Fruit fly (Drosophila melanogaster) whole organism, prepupa: ENCODE measurements around the gene syd.

ENCODE experiments used
- Blimp-1 ChIP-seq: fragments of 200-800 bp; sonication (Bioruptor generic); optimal IDR thresholded peaks from 3 replicates; lab custom pipeline; 2017; ENCODE audit warnings: missing biosample characterization, missing genetic modification characterization, mild to moderate bottlenecking, moderate library complexity, missing genetic modification reagents
- CG11294 ChIP-seq: fragments of 200-800 bp; sonication (Bioruptor generic); IDR thresholded peaks from 2 replicates; pipeline ENCODE4 v1.3.6; 2022; ENCODE audit warnings: missing biosample characterization, missing genetic modification characterization
- CG11762 ChIP-seq: fragments of 200-800 bp; sonication (Bioruptor generic); optimal IDR thresholded peaks from 3 replicates; lab custom pipeline; 2016; ENCODE audit warnings: missing biosample characterization, missing genetic modification characterization; ENCODE audit not compliant: insufficient read depth
- CG1621 ChIP-seq: fragments of 200-800 bp; sonication (Bioruptor generic); optimal IDR thresholded peaks from 3 replicates; lab custom pipeline; 2018; ENCODE audit warnings: missing biosample characterization, mild to moderate bottlenecking, missing genetic modification characterization
- CG16779 ChIP-seq: fragments of 200-800 bp; sonication (Bioruptor generic); optimal IDR thresholded peaks from 3 replicates; lab custom pipeline; 2017; ENCODE audit warnings: missing biosample characterization, mild to moderate bottlenecking, missing genetic modification characterization
- CG3032 ChIP-seq: fragments of 200-800 bp; optimal IDR thresholded peaks from 2 replicates; lab custom pipeline; 2019; ENCODE audit warnings: missing biosample characterization, mild to moderate bottlenecking, missing genetic modification characterization, moderate library complexity
- CG31627 ChIP-seq: fragments of 200-800 bp; sonication (Bioruptor generic); optimal IDR thresholded peaks from 3 replicates; lab custom pipeline; 2016; ENCODE audit warnings: missing biosample characterization, missing genetic modification characterization
- CG32006 ChIP-seq: fragments of 200-800 bp; sonication (Bioruptor generic); optimal IDR thresholded peaks from 3 replicates; lab custom pipeline; 2017; ENCODE audit warnings: missing biosample characterization, mild to moderate bottlenecking, missing genetic modification characterization
- CG6792 ChIP-seq: fragments of 200-800 bp; sonication (Bioruptor generic); optimal IDR thresholded peaks from 3 replicates; lab custom pipeline; 2016; ENCODE audit warnings: missing biosample characterization, missing genetic modification characterization
- CG6808 ChIP-seq: fragments of 200-800 bp; sonication (Bioruptor generic); optimal IDR thresholded peaks from 3 replicates; lab custom pipeline; 2017; ENCODE audit warnings: missing biosample characterization, missing genetic modification characterization, mild to moderate bottlenecking, moderate library complexity, missing genetic modification reagents
- CG6854 ChIP-seq: fragments of 200-800 bp; sonication (Bioruptor generic); optimal IDR thresholded peaks from 2 replicates; lab custom pipeline; 2017; ENCODE audit warnings: missing biosample characterization, mild to moderate bottlenecking, missing genetic modification characterization
- CG8632 ChIP-seq: fragments of 200-800 bp; sonication (Bioruptor generic); optimal IDR thresholded peaks from 3 replicates; lab custom pipeline; 2016; ENCODE audit warnings: missing biosample characterization, missing genetic modification characterization
- CG9139 ChIP-seq: fragments of 200-800 bp; sonication (Bioruptor generic); optimal IDR thresholded peaks from 3 replicates; lab custom pipeline; 2017; ENCODE audit warnings: missing biosample characterization, mild to moderate bottlenecking, missing genetic modification characterization
- Eip78C ChIP-seq: fragments of 200-800 bp; sonication (Bioruptor generic); peaks from one replicate; lab custom pipeline; 2016; ENCODE audit warnings: missing biosample characterization, missing genetic modification characterization
- Ets21C ChIP-seq: fragments of 200-800 bp; sonication (Bioruptor generic); optimal IDR thresholded peaks from 3 replicates; lab custom pipeline; 2016; ENCODE audit warnings: missing biosample characterization, missing genetic modification characterization
- Ets96B ChIP-seq: fragments of 200-800 bp; optimal IDR thresholded peaks from 2 replicates; lab custom pipeline; 2019; ENCODE audit warnings: missing biosample characterization, mild to moderate bottlenecking, missing genetic modification characterization, moderate library complexity
- Gug ChIP-seq: fragments of 200-800 bp; sonication (Bioruptor generic); IDR thresholded peaks from 2 replicates; pipeline ENCODE4 v1.3.6; 2022; ENCODE audit warnings: missing biosample characterization, missing genetic modification characterization
- Hr38 ChIP-seq: sonication (Bioruptor generic); optimal IDR thresholded peaks from 2 replicates; lab custom pipeline; 2016; ENCODE audit warnings: missing biosample characterization, missing genetic modification characterization
- Hr39 ChIP-seq: fragments of 200-800 bp; sonication (Bioruptor generic); optimal IDR thresholded peaks from 2 replicates; lab custom pipeline; 2016; ENCODE audit warnings: missing biosample characterization, missing genetic modification characterization
- Met ChIP-seq: fragments of 200-800 bp; sonication (Bioruptor generic); optimal IDR thresholded peaks from 3 replicates; lab custom pipeline; 2016; ENCODE audit warnings: missing biosample characterization, missing genetic modification characterization
- Smox ChIP-seq: fragments of 200-800 bp; sonication (Bioruptor generic); optimal IDR thresholded peaks from 3 replicates; lab custom pipeline; 2016; ENCODE audit warnings: missing biosample characterization, missing genetic modification characterization
- Sox14 ChIP-seq: fragments of 200-800 bp; sonication (Bioruptor generic); optimal IDR thresholded peaks from 3 replicates; lab custom pipeline; 2016; ENCODE audit warnings: missing biosample characterization, missing genetic modification characterization
- achi ChIP-seq: fragments of 200-800 bp; sonication (Bioruptor generic); optimal IDR thresholded peaks from 3 replicates; lab custom pipeline; 2016; ENCODE audit warnings: missing biosample characterization, missing genetic modification characterization
- dsx ChIP-seq: fragments of 200-800 bp; optimal IDR thresholded peaks from 3 replicates; lab custom pipeline; 2019; ENCODE audit warnings: missing biosample characterization, mild to moderate bottlenecking, missing genetic modification characterization, moderate library complexity; ENCODE audit not compliant: poor library complexity, severe bottlenecking
- esn ChIP-seq: fragments of 200-800 bp; sonication (Bioruptor generic); optimal IDR thresholded peaks from 2 replicates; lab custom pipeline; 2016; ENCODE audit warnings: missing biosample characterization, mild to moderate bottlenecking, missing genetic modification characterization, moderate library complexity
- fkh ChIP-seq: fragments of 200-800 bp; sonication (Bioruptor generic); optimal IDR thresholded peaks from 3 replicates; lab custom pipeline; 2017; ENCODE audit warnings: missing biosample characterization, mild to moderate bottlenecking, missing genetic modification characterization, moderate library complexity
- net ChIP-seq: fragments of 200-800 bp; sonication (Bioruptor generic); optimal IDR thresholded peaks from 3 replicates; lab custom pipeline; 2016; ENCODE audit warnings: missing biosample characterization, missing genetic modification characterization
- pdm3 ChIP-seq: fragments of 200-800 bp; sonication (Bioruptor generic); optimal IDR thresholded peaks from 3 replicates; lab custom pipeline; 2016; ENCODE audit warnings: missing biosample characterization, missing genetic modification characterization
- salr ChIP-seq, 2 experiments: fragments of 200-800 bp; sonication (Bioruptor generic); optimal IDR thresholded peaks; 3 replicates each; lab custom pipeline; 2016 to 2018; ENCODE audit warnings: missing biosample characterization in 2 of 2, missing genetic modification characterization in 2 of 2, mild to moderate bottlenecking in 1 of 2
- spab ChIP-seq: fragments of 200-800 bp; sonication (Bioruptor generic); optimal IDR thresholded peaks from 2 replicates; lab custom pipeline; 2017; ENCODE audit warnings: missing biosample characterization, mild to moderate bottlenecking, missing genetic modification characterization, missing genetic modification reagents
- ss ChIP-seq, 2 experiments: fragments of 200-800 bp; sonication (Bioruptor generic); optimal IDR thresholded peaks; 2 replicates in 1 of 2; 3 replicates in 1 of 2; lab custom pipeline; 2017 to 2018; ENCODE audit warnings: mild to moderate bottlenecking in 2 of 2, missing biosample characterization in 2 of 2, missing genetic modification characterization in 2 of 2, moderate library complexity in 1 of 2
- svp ChIP-seq: fragments of 200-800 bp; sonication (Bioruptor generic); peaks from one replicate; lab custom pipeline; 2016; ENCODE audit warnings: missing biosample characterization, missing genetic modification characterization

syd gene

DNA sequence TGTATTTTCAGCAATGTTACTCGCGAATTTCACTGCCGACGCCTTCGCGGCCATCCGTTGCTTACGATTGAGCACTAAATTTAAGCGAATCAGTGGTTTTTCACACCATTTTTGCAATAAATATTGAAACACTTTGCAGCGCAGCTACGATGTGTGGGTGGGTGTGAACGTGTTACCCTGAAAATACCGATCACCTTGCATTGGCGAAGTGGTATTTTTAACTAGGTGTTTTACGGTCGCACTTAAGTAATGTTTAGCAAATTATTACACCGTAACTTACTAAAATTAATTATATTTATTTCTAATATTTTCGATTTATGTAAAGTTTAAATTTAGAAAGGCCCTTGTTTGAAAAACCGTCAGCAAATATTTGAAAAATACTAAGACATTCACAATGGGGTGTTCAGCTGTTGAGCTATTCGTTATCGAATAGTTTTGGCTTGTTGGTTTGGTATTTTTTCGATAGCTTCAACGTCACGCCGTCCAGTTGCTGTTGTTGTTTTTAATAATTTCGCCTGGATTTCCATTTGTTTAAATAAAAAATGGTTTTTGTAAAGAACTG, at the start of gene syd, which contains the start of gene Srp9:
syd (minus strand) TSS at position 188 of the 562 bp plus-strand sequence.
Srp9 (plus strand) TSS at position 441 of the 562 bp plus-strand sequence.
- TF ChIP-seq fkh (peak; percentile 7), Blimp-1 (no peak), CG16779 (tag; lab: Kevin White, UChicago) (no peak), CG6854 (peak; percentile 51), esn (GFP tag; lab: Kevin White, UChicago) (no peak), Gug (GFP tag; lab: Robert Waterston, UW) (no peak), salr (GFP tag; optimal IDR thresholded peaks at IDR 0.05; lab: Kevin White, UChicago) (no peak), svp (GFP tag; lab: Kevin White, UChicago) (peak; percentile 28), Ets96B (tag; lab: Kevin White, UChicago) (no peak), achi (GFP tag; lab: Kevin White, UChicago) (no peak)

DNA sequence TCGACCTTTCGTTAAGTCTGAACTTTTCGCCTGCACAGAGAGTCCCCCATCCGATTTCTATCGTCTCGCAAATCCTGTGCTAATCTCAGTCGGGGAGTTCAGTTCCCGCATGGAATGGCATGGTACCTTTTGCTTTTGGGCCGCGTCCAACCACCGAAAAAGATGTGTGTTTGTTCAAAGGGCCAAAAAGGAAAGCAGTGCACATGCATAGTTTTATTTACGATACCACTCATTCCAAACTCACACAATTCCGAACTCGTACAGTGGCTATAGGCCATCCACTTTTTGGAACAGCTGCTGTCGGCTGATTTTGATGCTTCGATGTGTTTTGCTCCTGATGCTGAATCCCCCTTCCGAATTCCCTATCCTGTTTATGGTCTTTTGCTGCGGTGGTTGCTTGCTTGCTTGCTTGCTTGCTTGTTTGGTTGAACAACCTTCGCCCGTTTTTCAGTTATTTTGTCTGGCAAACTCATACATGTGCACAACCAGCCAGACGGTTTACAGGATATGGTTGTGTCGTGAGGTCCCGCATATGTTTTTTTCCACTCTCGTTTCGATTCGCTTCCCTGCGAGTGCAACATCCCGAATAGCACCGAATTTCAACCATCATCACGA, 48.8 kb upstream of the syd start:
- no peak for TF ChIP-seq Met (GFP tag; lab: Kevin White, UChicago)
- TF ChIP-seq CG16779 (tag; lab: Kevin White, UChicago) = no peak
- no peak for TF ChIP-seq spab (GFP tag; lab: Kevin White, UChicago)
- no peak for TF ChIP-seq CG32006 (GFP tag; lab: Kevin White, UChicago)
- TF ChIP-seq CG6792 (GFP tag; lab: Kevin White, UChicago) = no peak
- no peak for TF ChIP-seq Smox (GFP tag; lab: Kevin White, UChicago)
- TF ChIP-seq net = no peak
- no peak for TF ChIP-seq salr (GFP tag; optimal IDR thresholded peaks at IDR 0.05; lab: Kevin White, UChicago)
- TF ChIP-seq Ets21C (GFP tag; lab: Kevin White, UChicago) = no peak
- TF ChIP-seq Hr39 = no peak
- TF ChIP-seq svp (GFP tag; lab: Kevin White, UChicago) = no peak
- TF ChIP-seq CG8632 = no peak

DNA sequence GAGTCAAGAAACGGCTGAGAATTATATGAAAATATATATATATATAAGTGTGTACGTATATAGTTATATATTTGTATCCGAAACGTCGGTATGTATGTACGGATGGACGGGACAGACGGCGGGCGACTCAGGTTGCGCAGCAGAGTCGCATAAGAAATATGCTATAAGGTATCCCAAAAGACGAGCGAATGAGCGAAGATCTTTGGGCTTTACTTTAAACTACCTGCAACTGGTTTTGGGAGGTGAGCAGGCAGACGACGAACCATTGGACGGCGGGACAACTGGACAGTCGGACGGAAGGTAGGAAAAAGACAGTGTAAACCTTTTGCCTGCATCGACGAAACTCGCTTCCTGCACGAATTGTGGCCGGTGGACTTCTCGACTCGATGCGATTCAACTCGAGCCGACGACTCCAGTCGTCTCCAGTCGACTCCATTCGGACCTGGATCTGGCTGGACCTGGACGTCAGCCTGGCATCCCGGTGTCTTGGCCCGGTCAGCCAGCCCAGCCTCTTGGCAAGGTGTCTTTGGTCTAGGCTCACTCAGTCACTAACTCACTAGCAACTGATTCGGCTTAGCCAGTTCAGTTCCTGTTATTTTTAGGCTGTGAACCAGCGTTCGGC, 47.8 kb upstream of the syd start:
- peak; percentile 28 for TF ChIP-seq Eip78C (GFP tag; lab: Kevin White, UChicago)
- TF ChIP-seq CG6854 = peak; percentile 8
- no peak for TF ChIP-seq achi (GFP tag; lab: Kevin White, UChicago)
- TF ChIP-seq ss (GFP tag; optimal IDR thresholded peaks at IDR 0.05; lab: Kevin White, UChicago) = peak; percentile 4 to 69
- TF ChIP-seq dsx (GFP tag; lab: Kevin White, UChicago) = peak; percentile 16
- TF ChIP-seq Ets21C (GFP tag; lab: Kevin White, UChicago) = no peak

DNA sequence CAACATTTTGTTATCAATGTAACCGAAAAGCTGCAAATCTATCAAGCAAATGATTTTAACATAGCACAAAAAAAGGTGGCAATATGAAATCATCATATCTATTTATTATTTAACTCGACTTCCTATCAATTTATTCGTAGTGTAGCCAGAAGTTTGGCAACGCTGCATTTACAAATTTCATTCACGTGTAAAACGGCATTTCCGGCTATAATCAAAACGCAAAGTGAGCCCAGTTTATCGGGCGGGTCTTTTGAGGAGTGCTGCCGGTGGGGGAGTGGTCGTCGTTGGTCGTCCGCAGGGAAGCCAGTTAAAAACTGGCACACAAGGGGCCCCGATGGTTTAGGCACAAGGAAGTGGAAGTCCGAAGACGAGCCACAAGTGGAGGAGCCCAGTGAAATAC, 46.0 kb upstream of the syd start:
- no peak for TF ChIP-seq esn (GFP tag; lab: Kevin White, UChicago)
- peak; percentile 21 for TF ChIP-seq Eip78C (GFP tag; lab: Kevin White, UChicago)

DNA sequence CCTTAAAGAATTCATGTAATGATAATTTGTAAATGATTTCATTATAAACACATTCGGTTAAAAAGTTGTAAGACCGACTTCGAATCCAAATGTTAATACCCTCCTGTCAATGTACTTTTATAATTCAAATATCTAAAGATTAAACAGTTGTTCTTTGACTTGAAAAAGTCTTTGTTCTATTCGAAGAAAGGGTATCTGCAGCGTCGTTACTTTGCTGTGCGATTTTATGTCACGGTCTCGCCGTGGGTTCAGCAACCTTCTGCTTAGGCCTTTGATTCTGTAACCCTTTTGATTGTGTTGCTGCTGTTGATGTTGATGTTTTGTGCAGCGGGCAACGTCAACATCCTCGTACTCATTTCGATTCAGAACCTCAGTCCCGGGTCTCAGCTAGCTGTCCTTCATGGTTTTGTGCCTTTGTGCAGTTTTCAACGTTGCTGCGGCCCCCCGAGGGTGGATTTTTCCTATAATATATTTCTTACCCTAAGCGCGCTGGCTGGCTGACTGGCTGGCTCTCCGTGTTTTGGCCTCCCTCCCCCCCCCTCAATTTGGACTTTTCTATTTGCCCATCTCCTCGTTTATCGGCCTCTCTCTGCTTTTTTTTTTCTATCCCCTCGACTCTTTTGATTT, 45.4 kb upstream of the syd start:
- TF ChIP-seq Met (GFP tag; lab: Kevin White, UChicago) (no peak), Eip78C (GFP tag; lab: Kevin White, UChicago) (peak; percentile 54), Hr38 (GFP tag; lab: Kevin White, UChicago) (no peak), ss (GFP tag; optimal IDR thresholded peaks at IDR 0.05; lab: Kevin White, UChicago) (no peak)
- TF ChIP-seq, all 60 proteins: peak for 1

DNA sequence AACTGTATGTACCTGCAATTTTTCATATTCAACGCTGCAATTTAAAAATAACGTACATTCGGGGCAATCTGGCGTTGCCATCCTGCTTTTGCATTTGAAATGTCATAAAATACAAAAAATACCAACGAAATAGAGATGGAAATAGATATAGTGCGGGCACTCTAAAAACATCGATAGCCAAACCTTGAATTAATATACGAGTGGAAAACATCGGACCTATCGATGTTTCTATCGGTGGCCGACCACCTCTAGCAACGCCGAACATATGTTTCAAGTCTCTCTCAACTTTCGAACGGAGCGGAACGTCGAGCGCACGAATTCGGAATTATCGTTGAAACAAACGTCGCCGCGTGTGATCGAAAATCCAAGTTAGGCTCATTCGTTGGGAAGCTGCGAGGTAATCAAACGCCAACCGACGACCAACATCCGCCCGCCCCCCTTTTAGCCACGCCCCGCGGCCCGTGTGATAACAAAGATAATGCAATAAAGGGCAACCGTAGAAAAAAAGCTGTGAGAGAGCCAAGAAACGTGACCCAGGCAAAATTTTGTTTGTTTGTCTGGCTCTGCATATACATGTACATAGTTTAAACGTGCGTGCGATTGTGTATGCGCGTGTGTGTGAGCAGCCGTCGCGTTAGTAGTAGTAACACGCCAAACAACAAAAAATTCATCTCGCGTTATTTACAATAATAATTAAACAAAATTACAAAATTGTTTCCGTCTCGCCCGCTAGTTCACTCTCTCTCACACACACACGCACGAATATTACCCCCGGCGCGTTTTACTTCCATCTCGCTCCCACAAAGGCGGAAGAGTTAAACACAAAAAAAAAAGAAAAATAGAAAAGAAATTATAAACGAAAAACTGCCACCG, 43.1 kb upstream of the syd start, which contains the start of gene nmo:
nmo (plus strand) TSS at position 270 of the 873 bp plus-strand sequence.
- TF ChIP-seq CG6808 (no peak), Gug (GFP tag; lab: Robert Waterston, UW) (no peak), achi (GFP tag; lab: Kevin White, UChicago) (no peak), CG31627 (GFP tag; lab: Kevin White, UChicago) (peak; percentile 8), svp (GFP tag; lab: Kevin White, UChicago) (no peak), CG8632 (no peak), CG3032 (tag; lab: Kevin White, UChicago) (no peak), CG6792 (GFP tag; lab: Kevin White, UChicago) (no peak), Smox (GFP tag; lab: Kevin White, UChicago) (no peak), fkh (peak; percentile 86), CG6854 (peak; percentile 80), CG11762 (GFP tag; lab: Kevin White, UChicago) (no peak), dsx (GFP tag; lab: Kevin White, UChicago) (peak; percentile 24), CG16779 (tag; lab: Kevin White, UChicago) (no peak), CG1621 (tag; lab: Kevin White, UChicago) (no peak), salr (GFP tag; optimal IDR thresholded peaks at IDR 0.05; lab: Kevin White, UChicago) (no peak), pdm3 (GFP tag; lab: Kevin White, UChicago) (no peak), Sox14 (GFP tag; lab: Kevin White, UChicago) (no peak), CG9139 (no peak), CG11294 (no peak)
